Worm (Caenorhabditis elegans): ENCODE measurements around the gene Y43F8C.7.

Y43F8C.7 gene

ce11 chrV:19637890-19638289 lies 5.9 kb downstream of the Y43F8C.7 start:
- TF ChIP-seq nhr-41 (GFP tag; IDR thresholded peaks at IDR 0.05) = no peak
- TF ChIP-seq aha-1 (tag) = peak; percentile 92
- TF ChIP-seq Y48G9A.11 (GFP tag; IDR thresholded peaks at IDR 0.05) = peak; percentile 5; the same call in 1 of the 2 replicates

DNA sequence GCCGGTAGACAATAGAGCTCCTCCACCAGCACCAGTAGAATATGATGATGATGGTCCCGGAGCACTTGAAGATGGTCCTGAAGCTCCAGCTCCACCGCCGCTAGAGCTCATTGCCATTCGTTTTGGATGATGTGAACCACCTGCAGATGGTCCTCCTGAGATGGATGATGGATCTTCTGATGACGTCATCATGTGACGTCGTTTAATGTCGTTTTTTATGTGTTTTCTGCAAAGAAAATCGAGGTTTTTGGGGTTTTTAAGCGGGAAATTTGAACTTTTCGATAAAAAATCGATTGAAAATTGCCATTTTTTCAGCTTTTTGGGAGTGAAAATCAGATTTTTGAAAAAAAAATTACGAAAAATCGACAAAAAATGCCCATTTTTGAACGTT lies 7.6 kb downstream of the Y43F8C.7 start:
- TF ChIP-seq vab-7 (GFP tag; IDR thresholded peaks at IDR 0.05) (no peak), egl-43 (GFP tag; IDR thresholded peaks at IDR 0.05) (0 out of 2 replicates have a peak, but pooled peaks have one; percentile 43), madf-5 (GFP tag; IDR thresholded peaks at IDR 0.05) (no peak), dmd-8 (GFP tag; IDR thresholded peaks at IDR 0.05) (no peak), skn-1 (tag; optimal IDR thresholded peaks at IDR 0.05) (no peak), nhr-42 (GFP tag; IDR thresholded peaks at IDR 0.05) (no peak), aha-1 (tag) (peak; percentile 12), daf-8 (GFP tag; IDR thresholded peaks at IDR 0.05) (no peak), nhr-41 (GFP tag; IDR thresholded peaks at IDR 0.05) (no peak), Y48G9A.11 (GFP tag; IDR thresholded peaks at IDR 0.05) (peak; percentile 67; the same call in 1 of the 2 replicates), set-16 (GFP tag; IDR thresholded peaks at IDR 0.05) (0 out of 2 replicates have a peak, but pooled peaks have one; percentile 25), unc-130 (GFP tag; optimal IDR thresholded peaks at IDR 0.05) (no peak), dmd-6 (GFP tag; IDR thresholded peaks at IDR 0.05) (no peak), mes-2 (tag; optimal IDR thresholded peaks at IDR 0.05; ENCODE audit: poor library complexity, severe bottlenecking) (peak; percentile 35)

DNA sequence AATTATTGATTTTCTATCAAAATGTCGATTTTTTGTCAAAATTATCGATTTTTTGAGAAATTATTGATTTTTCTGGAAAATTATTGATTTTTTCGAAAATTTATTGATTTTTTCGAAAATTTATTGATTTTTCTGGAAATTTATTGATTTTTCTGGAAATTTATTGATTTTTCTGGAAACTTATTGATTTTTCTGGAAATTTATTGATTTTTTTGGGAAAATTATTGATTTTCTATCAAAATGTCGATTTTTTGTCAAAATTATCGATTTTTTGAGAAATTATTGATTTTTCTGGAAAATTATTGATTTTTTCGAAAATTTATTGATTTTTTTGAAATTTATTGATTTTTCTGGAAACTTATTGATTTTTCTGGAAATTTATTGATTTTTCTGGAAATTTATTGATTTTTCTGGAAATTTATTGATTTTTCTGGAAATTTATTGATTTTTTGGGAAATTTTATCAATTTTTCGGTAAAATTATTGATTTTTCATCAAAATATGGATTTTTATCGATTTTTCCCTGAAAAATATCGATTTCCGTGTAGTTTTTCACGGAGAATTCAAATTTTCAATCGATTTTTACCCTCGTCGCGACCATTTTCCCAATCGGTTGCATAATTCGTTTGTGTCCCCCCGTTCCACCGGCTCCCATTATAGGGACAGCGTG lies 8.2 kb downstream of the Y43F8C.7 start:
- TF ChIP-seq ceh-28 (tag; optimal IDR thresholded peaks at IDR 0.05) (peak; percentile 95), ceh-44 (GFP tag; IDR thresholded peaks at IDR 0.05) (0 out of 2 replicates have a peak, but pooled peaks have one; percentile 10)

DNA sequence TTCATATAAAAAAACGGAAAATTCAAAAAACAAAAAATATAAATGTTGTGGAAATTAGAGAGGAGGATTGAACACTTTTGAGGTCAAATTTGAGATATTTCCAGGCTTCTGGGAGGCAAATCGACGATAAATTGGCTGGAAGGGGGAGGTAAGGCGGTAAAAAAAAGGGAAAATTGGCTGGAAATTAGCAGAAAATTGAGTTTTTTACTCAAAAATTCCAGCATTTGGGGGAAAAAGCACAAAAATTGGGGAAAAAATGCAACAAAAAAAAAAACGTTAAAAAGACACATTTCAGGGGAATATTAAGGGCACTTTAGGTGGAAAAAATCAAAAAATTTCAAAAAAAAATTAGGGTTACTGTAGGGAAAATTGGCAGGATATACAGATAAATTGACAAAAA lies 9.6 kb downstream of the Y43F8C.7 start:
- TF ChIP-seq ceh-82 (tag; optimal IDR thresholded peaks at IDR 0.05) (no peak), unc-62 (GFP tag; optimal IDR thresholded peaks at IDR 0.05 in 1 of 2) (peak in 1 of 2 experiments; percentile 48), unc-62 (tag; optimal IDR thresholded peaks at IDR 0.05) (no peak)

ce11 chrV:19632948-19633347 lies 10.9 kb downstream of the Y43F8C.7 start:
- TF ChIP-seq tra-1 (GFP tag; IDR thresholded peaks at IDR 0.05) (no peak), rbr-2 (tag; optimal IDR thresholded peaks at IDR 0.05) (no peak), ceh-32 (tag; optimal IDR thresholded peaks at IDR 0.05; ENCODE audit: poor library complexity) (no peak), ceh-28 (tag; optimal IDR thresholded peaks at IDR 0.05) (peak; percentile 92), zip-11 (GFP tag; IDR thresholded peaks at IDR 0.05) (no peak)

- TF ChIP-seq daf-16 (GFP tag; optimal IDR thresholded peaks at IDR 0.05) (no peak), daf-16 (tag; optimal IDR thresholded peaks at IDR 0.05) (no peak), lin-15B (tag; optimal IDR thresholded peaks at IDR 0.05) (no peak), R02D3.7 (tag; optimal IDR thresholded peaks at IDR 0.05) (no peak), Y5F2A.4 (GFP tag; optimal IDR thresholded peaks at IDR 0.05) (no peak), F44E2.7 (GFP tag; IDR thresholded peaks at IDR 0.05) (no peak), egl-27 (tag; optimal IDR thresholded peaks at IDR 0.05) (no peak)
These were observed 11.3 kb downstream of the Y43F8C.7 start, which contains the start of gene Y43F8C.5 for ce11 chrV:19632546-19632945. Y43F8C.5 (minus strand) TSS chrV:19632646.

ce11 chrV:19630569-19630968 lies 13.3 kb downstream of the Y43F8C.7 start:
- TF ChIP-seq nhr-41 (GFP tag; IDR thresholded peaks at IDR 0.05) (no peak), ceh-28 (tag; optimal IDR thresholded peaks at IDR 0.05) (peak; percentile 91)

All from whole organism, L4 larva.